Worm (Caenorhabditis elegans) whole organism, L2 larva: ENCODE measurements around the gene Y57G11C.31.

Experiments
- ama-1 ChIP-seq: fragments of 150-350 bp; optimal IDR thresholded peaks from 2 replicates; lab custom pipeline; 2018; ENCODE audit warnings: inconsistent platforms
- egl-27 ChIP-seq: sonication (generic microtip); optimal IDR thresholded peaks from 3 replicates; lab custom pipeline; 2017; ENCODE audit warnings: missing biosample characterization, missing genetic modification reagents, missing genetic modification characterization
- fos-1 ChIP-seq: fragments of 150-350 bp; optimal IDR thresholded peaks from 2 replicates; lab custom pipeline; 2014; ENCODE audit warnings: missing biosample characterization, missing genetic modification characterization
- lin-39 ChIP-seq: fragments of 150-350 bp; optimal IDR thresholded peaks from 2 replicates; lab custom pipeline; 2014; ENCODE audit warnings: missing biosample characterization, missing genetic modification reagents, missing genetic modification characterization
- nhr-23 ChIP-seq: fragments of 150-350 bp; optimal IDR thresholded peaks from 2 replicates; lab custom pipeline; 2014; ENCODE audit warnings: missing biosample characterization, missing genetic modification reagents, missing genetic modification characterization
- nhr-77 ChIP-seq: fragments of 150-350 bp; optimal IDR thresholded peaks from 2 replicates; lab custom pipeline; 2014; ENCODE audit warnings: missing biosample characterization, missing genetic modification characterization
- skn-1 ChIP-seq: sonication (generic microtip); optimal IDR thresholded peaks from 2 replicates; lab custom pipeline; 2017; ENCODE audit warnings: missing biosample characterization, missing genetic modification characterization

ce11 chrIV:14728225-14728624 is 51.1 kb downstream of the Y57G11C.31 start, which contains the start of gene Y57G11C.42:
- TF ChIP-seq nhr-77 (tag; lab: Kevin White, UChicago) (no peak), nhr-23 (tag; lab: Kevin White, UChicago) (no peak), ama-1 (lab: Kevin White, UChicago) (no peak), lin-39 (tag; lab: Kevin White, UChicago) (no peak), skn-1 (tag; lab: Kevin White, UChicago) (no peak), fos-1 (tag; lab: Kevin White, UChicago) (no peak), egl-27 (tag; lab: Kevin White, UChicago) (no peak)
